Fruit fly (Drosophila melanogaster): ENCODE results near the gene CG8745.

CG8745 gene

DNA sequence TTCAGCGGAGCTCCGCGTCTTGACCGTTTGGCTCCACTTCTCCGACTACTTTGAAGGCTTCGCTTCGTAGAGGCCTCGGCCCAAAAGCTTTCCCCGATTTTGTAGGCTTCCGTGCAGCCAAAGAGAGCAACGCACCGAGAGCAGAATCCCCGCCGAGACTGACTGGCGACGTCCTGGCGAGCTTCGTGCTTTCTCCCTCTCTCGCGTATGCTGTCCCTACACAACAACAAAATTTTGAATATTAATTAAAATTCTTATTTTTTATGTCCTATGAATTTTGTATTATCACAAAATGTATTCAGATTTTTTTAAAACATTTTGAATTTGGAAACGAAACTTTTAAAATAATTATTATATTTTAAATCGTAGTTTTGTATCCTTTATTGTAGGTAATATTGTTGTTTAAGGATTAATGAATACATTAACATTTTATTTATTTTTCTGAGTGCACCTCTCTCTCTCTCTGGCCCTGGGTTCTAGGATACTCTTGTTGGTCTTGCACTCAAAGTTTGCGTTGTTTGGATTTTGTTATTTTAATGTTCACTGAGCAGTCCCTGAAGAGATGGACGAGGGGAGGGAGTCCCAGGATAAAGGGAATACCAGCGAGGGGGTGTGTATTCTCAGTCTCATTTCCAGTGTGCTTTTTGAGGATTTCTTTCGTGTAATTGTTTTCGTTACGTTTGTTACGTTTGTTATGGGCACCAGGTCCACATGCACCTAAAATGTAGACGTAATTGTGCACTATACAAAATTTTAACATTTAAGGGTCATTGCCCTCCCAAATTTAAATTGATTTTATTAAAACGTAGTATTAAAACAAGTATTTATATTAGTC is 36.7 kb upstream of the CG8745 start, which contains the start of gene dysc (continued):
- TF ChIP-seq Vsx1 (GFP tag; optimal IDR thresholded peaks at IDR 0.05) (no peak), corto (GFP tag; optimal IDR thresholded peaks at IDR 0.05) (no peak), slp2 (GFP tag; optimal IDR thresholded peaks at IDR 0.05) (no peak), E2f1 (GFP tag; IDR thresholded peaks at IDR 0.05) (no peak), Sry-β (GFP tag; optimal IDR thresholded peaks at IDR 0.05) (no peak), crc (GFP tag; optimal IDR thresholded peaks at IDR 0.05) (no peak), Jarid2 (GFP tag; optimal IDR thresholded peaks at IDR 0.05) (no peak), onecut (GFP tag; IDR thresholded peaks at IDR 0.05) (no peak), kah (GFP tag; optimal IDR thresholded peaks at IDR 0.05) (no peak), fd64A (GFP tag; optimal IDR thresholded peaks at IDR 0.05) (no peak), hb (GFP tag; IDR thresholded peaks at IDR 0.05; ENCODE audit: partially characterized antibody) (no peak), gcm (GFP tag; optimal IDR thresholded peaks at IDR 0.05) (no peak), al (GFP tag; IDR thresholded peaks at IDR 0.05) (no peak), CG18476 (GFP tag; optimal IDR thresholded peaks at IDR 0.05) (no peak), pnt (GFP tag; optimal IDR thresholded peaks at IDR 0.05) (no peak), CG13296 (GFP tag; optimal IDR thresholded peaks at IDR 0.05) (peak; percentile 71), caup (GFP tag; optimal IDR thresholded peaks at IDR 0.05; ENCODE audit: severe bottlenecking) (peak; percentile 40), h (optimal IDR thresholded peaks at IDR 0.05) (no peak), sqz (GFP tag; optimal IDR thresholded peaks at IDR 0.05) (no peak), rib (GFP tag; IDR thresholded peaks at IDR 0.05) (no peak), CG15479 (GFP tag; optimal IDR thresholded peaks at IDR 0.05) (no peak), CG5245 (GFP tag; optimal IDR thresholded peaks at IDR 0.05) (no peak), lola (GFP tag; optimal IDR thresholded peaks at IDR 0.05) (no peak), CG16863 (GFP tag; optimal IDR thresholded peaks at IDR 0.05) (no peak), p53 (GFP tag; optimal IDR thresholded peaks at IDR 0.05) (no peak), Doc3 (GFP tag; IDR thresholded peaks at IDR 0.05; ENCODE audit: partially characterized antibody) (no peak), Nf-YC (tag; optimal IDR thresholded peaks at IDR 0.05) (peak; percentile 37), CG8359 (GFP tag; optimal IDR thresholded peaks at IDR 0.05; ENCODE audit: borderline replicate concordance) (no peak), Side (GFP tag; optimal IDR thresholded peaks at IDR 0.05) (no peak), CG7745 (tag; optimal IDR thresholded peaks at IDR 0.05) (no peak), Rx (GFP tag; IDR thresholded peaks at IDR 0.05) (no peak), dan (GFP tag; IDR thresholded peaks at IDR 0.05) (no peak), hkb (optimal IDR thresholded peaks at IDR 0.05) (no peak), hkb (GFP tag; IDR thresholded peaks at IDR 0.05) (no peak), aop (GFP tag; IDR thresholded peaks at IDR 0.05) (no peak), Fer1 (GFP tag; optimal IDR thresholded peaks at IDR 0.05) (peak; percentile 78), CG14965 (GFP tag; optimal IDR thresholded peaks at IDR 0.05; ENCODE audit: borderline replicate concordance) (no peak), lab (GFP tag; optimal IDR thresholded peaks at IDR 0.05) (peak; percentile 64), YL-1 (GFP tag; optimal IDR thresholded peaks at IDR 0.05) (no peak), ab (GFP tag; optimal IDR thresholded peaks at IDR 0.05) (no peak), CG8478 (optimal IDR thresholded peaks at IDR 0.05) (no peak), mirr (GFP tag; optimal IDR thresholded peaks at IDR 0.05) (no peak), CG2202 (tag; optimal IDR thresholded peaks at IDR 0.05) (no peak), sob (GFP tag; IDR thresholded peaks at IDR 0.05) (peak; percentile 51), ssp (GFP tag; IDR thresholded peaks at IDR 0.05) (no peak), tgo (GFP tag; IDR thresholded peaks at IDR 0.05) (peak; percentile 37; the same call in 1 of the 3 replicates), CG9932 (GFP tag; IDR thresholded peaks at IDR 0.05) (no peak; the same call in none of the 2 replicates), crol (GFP tag; IDR thresholded peaks at IDR 0.05) (peak; percentile 74), Blimp-1 (GFP tag; optimal IDR thresholded peaks at IDR 0.05) (no peak), Rfx (GFP tag; IDR thresholded peaks at IDR 0.05) (no peak; the same call in 1 of the 2 replicates)

Data from whole organism, embryonic.